Worm (Caenorhabditis elegans) whole organism, young adult: Measurements from ENCODE around the gene vha-6.

Source experiments
- ceh-100 ChIP-seq: fragments of 200-800 bp; sonication (Bioruptor generic); IDR thresholded peaks from 2 replicates; pipeline ENCODE4 v1.3.6; 2022; ENCODE audit warnings: missing genetic modification reagents, missing genetic modification characterization, missing compliant biosample characterization
- nhr-90 ChIP-seq: sonication (generic microtip); optimal IDR thresholded peaks from 2 replicates; lab custom pipeline; 2016; ENCODE audit warnings: missing genotype, mild to moderate bottlenecking, missing genetic modification characterization, missing compliant biosample characterization
- pha-4 ChIP-seq: fragments of 150-350 bp; sonication (generic microtip); optimal IDR thresholded peaks from 2 replicates; lab custom pipeline; 2014; ENCODE audit warnings: missing biosample characterization, missing genetic modification reagents, missing genetic modification characterization
- unc-62 ChIP-seq: fragments of 150-350 bp; optimal IDR thresholded peaks from 2 replicates; lab custom pipeline; 2014; ENCODE audit warnings: missing biosample characterization, missing genetic modification reagents, missing genetic modification characterization

- no peak for TF ChIP-seq unc-62
- no peak for TF ChIP-seq pha-4 (tag; lab: Kevin White, UChicago)
- TF ChIP-seq nhr-90 (tag; lab: Kevin White, UChicago), result no peak
- no peak for TF ChIP-seq ceh-100
Observed at ce11 chrII:11409678-11410133, 28.5 kb downstream of the vha-6 start, which contains the start of gene C05D12.7.
